Worm (Caenorhabditis elegans): Measurements from ENCODE around the gene elf-1.

elf-1 gene

DNA sequence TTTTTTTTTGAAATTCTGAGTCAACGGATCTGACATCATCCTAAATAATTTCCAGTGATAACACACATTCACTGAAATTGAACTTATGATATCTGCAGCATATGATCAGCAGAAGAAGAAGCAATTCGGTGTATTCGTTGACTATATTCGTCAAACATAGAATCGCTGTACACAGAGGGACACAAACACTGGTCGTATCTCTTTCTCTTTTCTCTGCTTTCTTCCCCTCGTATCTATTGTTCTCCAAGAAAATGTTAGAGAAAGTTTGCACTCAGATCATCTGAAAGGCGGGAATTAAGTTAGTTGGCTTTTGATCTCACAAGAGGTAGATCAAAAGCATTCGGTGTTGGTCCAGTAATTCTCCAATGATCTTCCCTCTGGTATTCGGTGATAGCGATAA is 38.4 kb upstream of the elf-1 start:
- TF ChIP-seq nhr-28 (tag; optimal IDR thresholded peaks at IDR 0.05), result peak; percentile 58
- TF ChIP-seq aha-1 (tag), result peak; percentile 87
- no peak for TF ChIP-seq egl-27 (tag; optimal IDR thresholded peaks at IDR 0.05)
- TF ChIP-seq php-3 (GFP tag; IDR thresholded peaks at IDR 0.05), result no peak
- TF ChIP-seq nhr-25 (tag; optimal IDR thresholded peaks at IDR 0.05; ENCODE audit: borderline replicate concordance, insufficient read depth), result no peak
- TF ChIP-seq mdl-1 (tag; optimal IDR thresholded peaks at IDR 0.05), result peak in 1 of 2 experiments; percentile 2
- no peak for TF ChIP-seq T20F7.1 (GFP tag; optimal IDR thresholded peaks at IDR 0.05)
- TF ChIP-seq ceh-32 (tag; optimal IDR thresholded peaks at IDR 0.05; ENCODE audit: poor library complexity), result no peak

DNA sequence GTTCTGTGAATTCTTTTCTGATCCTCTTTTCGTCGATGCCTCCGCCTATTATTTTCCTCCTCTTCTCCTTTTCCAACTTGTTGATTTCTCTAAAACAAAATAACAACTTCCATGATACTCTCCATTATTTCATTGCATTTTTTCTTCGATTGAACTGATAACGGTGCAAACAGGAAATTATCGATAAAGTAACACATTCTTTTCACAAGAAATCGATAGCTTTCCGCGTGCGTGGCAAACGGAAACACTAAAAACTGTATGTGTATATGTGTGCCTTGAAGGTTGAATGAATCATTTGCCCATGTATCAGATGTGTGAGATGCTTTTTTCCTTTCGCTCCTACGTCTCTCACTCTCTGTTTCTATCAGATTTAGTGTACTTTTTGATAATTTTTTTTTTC is 37.4 kb upstream of the elf-1 start:
- TF ChIP-seq ceh-20 (GFP tag; IDR thresholded peaks at IDR 0.05) (no peak), R02D3.7 (tag; optimal IDR thresholded peaks at IDR 0.05) (no peak), dmd-6 (GFP tag; IDR thresholded peaks at IDR 0.05) (peak; percentile 45), daf-16 (GFP tag; optimal IDR thresholded peaks at IDR 0.05) (no peak), daf-16 (tag; optimal IDR thresholded peaks at IDR 0.05) (peak; percentile 91), nhr-42 (GFP tag; IDR thresholded peaks at IDR 0.05) (no peak), mep-1 (tag; optimal IDR thresholded peaks at IDR 0.05) (no peak), pha-4 (GFP tag; IDR thresholded peaks at IDR 0.05) (no peak), pha-4 (tag; optimal IDR thresholded peaks at IDR 0.05) (peak; percentile 31), pqm-1 (tag; optimal IDR thresholded peaks at IDR 0.05) (peak; percentile 88), skn-1 (tag; optimal IDR thresholded peaks at IDR 0.05) (no peak), ztf-11 (tag; optimal IDR thresholded peaks at IDR 0.05) (no peak), unc-130 (GFP tag; optimal IDR thresholded peaks at IDR 0.05) (no peak), cey-2 (tag; optimal IDR thresholded peaks at IDR 0.05; ENCODE audit: borderline replicate concordance, insufficient read depth) (no peak), nhr-6 (tag; optimal IDR thresholded peaks at IDR 0.05) (peak; percentile 14), lsy-2 (tag; optimal IDR thresholded peaks at IDR 0.05) (peak in 1 of 2 experiments; percentile 6), fos-1 (tag; optimal IDR thresholded peaks at IDR 0.05) (no peak), dve-1 (tag; optimal IDR thresholded peaks at IDR 0.05; ENCODE audit: insufficient read depth) (peak; percentile 49), egl-27 (tag; optimal IDR thresholded peaks at IDR 0.05) (no peak), sdz-12 (GFP tag; optimal IDR thresholded peaks at IDR 0.05) (no peak), mes-2 (tag; optimal IDR thresholded peaks at IDR 0.05; ENCODE audit: poor library complexity, severe bottlenecking) (peak; percentile 36), hlh-30 (tag; optimal IDR thresholded peaks at IDR 0.05; ENCODE audit: insufficient read depth) (peak; percentile 45), arid-1 (GFP tag; conservative IDR thresholded peaks at IDR 0.05) (no peak), mdl-1 (tag; optimal IDR thresholded peaks at IDR 0.05) (peak in 1 of 2 experiments; percentile 14), saeg-2 (GFP tag; IDR thresholded peaks at IDR 0.05) (no peak), fkh-10 (GFP tag; optimal IDR thresholded peaks at IDR 0.05) (no peak), php-3 (GFP tag; IDR thresholded peaks at IDR 0.05) (0 out of 2 replicates have a peak, but pooled peaks have one; percentile 14), ceh-28 (tag; optimal IDR thresholded peaks at IDR 0.05) (peak; percentile 6), hlh-11 (tag; optimal IDR thresholded peaks at IDR 0.05) (peak; percentile 58), nhr-77 (tag; optimal IDR thresholded peaks at IDR 0.05) (peak; percentile 18), nhr-28 (tag; optimal IDR thresholded peaks at IDR 0.05) (peak; percentile 78)

DNA sequence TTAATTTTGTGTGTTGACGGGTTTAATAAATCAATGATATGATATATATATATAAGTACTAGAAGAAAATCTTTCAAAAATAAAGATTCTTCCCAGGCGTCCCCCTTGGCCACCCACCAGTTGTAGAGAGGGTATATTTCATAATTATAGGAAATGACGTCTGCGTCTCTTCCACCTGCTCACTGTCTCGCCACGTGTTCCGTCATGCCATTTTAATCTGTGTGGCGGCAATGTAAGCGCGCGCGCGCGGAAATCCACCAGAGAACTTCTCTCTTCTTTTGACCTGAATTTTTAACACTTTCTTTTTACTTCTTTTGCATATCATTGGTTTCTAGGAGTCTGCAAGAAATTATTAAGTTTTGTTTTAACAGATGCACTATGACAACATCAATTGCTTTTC is 34.6 kb upstream of the elf-1 start:
- TF ChIP-seq mxl-3 (GFP tag; optimal IDR thresholded peaks at IDR 0.05) (peak; percentile 42), mdl-1 (tag; optimal IDR thresholded peaks at IDR 0.05) (peak in 1 of 2 experiments; percentile 21), nhr-25 (tag; optimal IDR thresholded peaks at IDR 0.05; ENCODE audit: borderline replicate concordance, insufficient read depth) (no peak), madf-9 (GFP tag; conservative IDR thresholded peaks at IDR 0.05) (0 out of 2 replicates have a peak, but pooled peaks have one; percentile 46), hlh-30 (tag; optimal IDR thresholded peaks at IDR 0.05; ENCODE audit: insufficient read depth) (peak; percentile 76)
